Worm (Caenorhabditis elegans) whole organism, L2 larva: ENCODE results near the gene arid-1.

ENCODE experiments used
- ceh-82 ChIP-seq: fragments of 150-350 bp; optimal IDR thresholded peaks from 2 replicates; lab custom pipeline; 2014; ENCODE audit warnings: missing biosample characterization, missing genetic modification characterization
- lin-11 ChIP-seq: fragments of 150-350 bp; sonication (generic microtip); optimal IDR thresholded peaks from 2 replicates; lab custom pipeline; 2014; ENCODE audit warnings: missing biosample characterization, missing genetic modification characterization, inconsistent platforms, mixed read lengths
- lin-39 ChIP-seq: fragments of 150-350 bp; optimal IDR thresholded peaks from 2 replicates; lab custom pipeline; 2014; ENCODE audit warnings: missing biosample characterization, missing genetic modification reagents, missing genetic modification characterization
- mab-5 ChIP-seq: fragments of 150-350 bp; optimal IDR thresholded peaks from 2 replicates; lab custom pipeline; 2014; ENCODE audit warnings: missing biosample characterization, missing genetic modification characterization
- nhr-10 ChIP-seq: sonication (generic microtip); optimal IDR thresholded peaks from 2 replicates; lab custom pipeline; 2017; ENCODE audit warnings: missing biosample characterization, missing genetic modification characterization
- nhr-11 ChIP-seq: fragments of 150-350 bp; optimal IDR thresholded peaks from 2 replicates; lab custom pipeline; 2014; ENCODE audit warnings: missing biosample characterization, missing genetic modification characterization
- nhr-12 ChIP-seq: fragments of 150-350 bp; optimal IDR thresholded peaks from 2 replicates; lab custom pipeline; 2014; ENCODE audit warnings: missing biosample characterization, missing genetic modification characterization
- skn-1 ChIP-seq: sonication (generic microtip); optimal IDR thresholded peaks from 2 replicates; lab custom pipeline; 2017; ENCODE audit warnings: missing biosample characterization, missing genetic modification characterization
- snpc-4 ChIP-seq: fragments of 150-350 bp; optimal IDR thresholded peaks from 2 replicates; lab custom pipeline; 2014; ENCODE audit warnings: missing biosample characterization, missing genetic modification characterization
- unc-39 ChIP-seq: fragments of 150-350 bp; optimal IDR thresholded peaks from 2 replicates; lab custom pipeline; 2014; ENCODE audit warnings: missing biosample characterization, missing genetic modification characterization
- unc-62 ChIP-seq: fragments of 150-350 bp; optimal IDR thresholded peaks from 2 replicates; lab custom pipeline; 2014; ENCODE audit warnings: missing biosample characterization, missing genetic modification reagents, missing genetic modification characterization
- ztf-4 ChIP-seq: fragments of 150-350 bp; optimal IDR thresholded peaks from 2 replicates; lab custom pipeline; 2014; ENCODE audit warnings: missing biosample characterization, missing genetic modification characterization

DNA sequence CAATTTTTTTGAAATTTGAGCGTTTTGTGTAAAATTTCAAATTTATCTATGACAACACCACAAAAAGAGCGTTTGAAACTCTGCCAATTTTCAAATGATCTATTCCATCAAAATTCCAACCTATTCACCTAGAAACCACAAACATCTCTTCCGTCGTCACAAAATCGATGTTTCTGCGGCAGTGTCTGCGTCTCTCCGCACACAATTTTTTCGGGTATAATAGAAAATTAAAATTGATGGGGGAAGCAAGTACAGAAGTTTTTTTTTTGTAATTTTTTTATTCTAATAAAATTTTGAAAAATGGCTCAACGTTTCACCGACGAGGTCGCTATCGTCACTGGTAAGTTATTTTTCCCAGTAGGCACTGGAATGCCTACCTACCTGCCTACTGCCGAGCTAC, 47.4 kb upstream of the arid-1 start, which contains the start of gene W03F9.9:
- TF ChIP-seq nhr-10 (tag; lab: Kevin White, UChicago): no peak
- no peak for TF ChIP-seq nhr-12 (tag; lab: Kevin White, UChicago)
- no peak for TF ChIP-seq lin-39
- no peak for TF ChIP-seq unc-62
- TF ChIP-seq snpc-4 (tag; lab: Kevin White, UChicago): no peak
- no peak for TF ChIP-seq ceh-82 (tag; lab: Kevin White, UChicago)
- no peak for TF ChIP-seq nhr-11 (tag; lab: Kevin White, UChicago)
- TF ChIP-seq lin-11 (tag; lab: Kevin White, UChicago): no peak
- TF ChIP-seq skn-1: no peak
- no peak for TF ChIP-seq mab-5
- TF ChIP-seq unc-39 (tag; lab: Kevin White, UChicago): no peak
- no peak for TF ChIP-seq ztf-4 (tag; lab: Kevin White, UChicago)
